Fruit fly (Drosophila melanogaster) whole organism, embryonic: ENCODE data around the gene CG8925.

ENCODE experiments used
- Adf1 ChIP-seq: fragments of 200-800 bp; sonication (Bioruptor generic); IDR thresholded peaks from 2 replicates; pipeline ENCODE4 v1.3.6; 2022; ENCODE audit warnings: missing biosample characterization, missing genetic modification characterization
- Atf6 ChIP-seq: fragments of 200-800 bp; sonication (Bioruptor generic); IDR thresholded peaks from 2 replicates; pipeline ENCODE4 v1.3.6; 2022; ENCODE audit warnings: missing biosample characterization, missing genetic modification characterization
- CG10366 ChIP-seq: fragments of 200-800 bp; sonication (Bioruptor generic); IDR thresholded peaks from 2 replicates; pipeline ENCODE4 v1.3.6; 2022; ENCODE audit warnings: missing biosample characterization, missing genetic modification characterization
- CG10431 ChIP-seq: fragments of 200-800 bp; sonication (Bioruptor generic); optimal IDR thresholded peaks from 3 replicates; lab custom pipeline; 2018; ENCODE audit warnings: missing biosample characterization, mild to moderate bottlenecking, missing genetic modification characterization
- CG10543 ChIP-seq: fragments of 200-800 bp; sonication (Bioruptor generic); optimal IDR thresholded peaks from 3 replicates; lab custom pipeline; 2017; ENCODE audit warnings: missing biosample characterization, mild to moderate bottlenecking, missing genetic modification characterization, moderate library complexity
- CG14014 ChIP-seq: fragments of 200-800 bp; sonication (Bioruptor generic); IDR thresholded peaks from 2 replicates; pipeline ENCODE4 v1.3.6; 2022; ENCODE audit warnings: missing biosample characterization, missing genetic modification characterization
- CG14710 ChIP-seq: fragments of 200-800 bp; sonication (Bioruptor generic); optimal IDR thresholded peaks from 3 replicates; lab custom pipeline; 2019; ENCODE audit warnings: missing biosample characterization, mild to moderate bottlenecking, missing genetic modification characterization, moderate library complexity
- CG16779 ChIP-seq: fragments of 200-800 bp; sonication (Bioruptor generic); IDR thresholded peaks from 2 replicates; pipeline ENCODE4 v1.3.6; 2022; ENCODE audit warnings: missing biosample characterization, missing genetic modification characterization
- CG16813 ChIP-seq: fragments of 200-800 bp; sonication (Bioruptor generic); IDR thresholded peaks from 3 replicates; pipeline ENCODE4 v1.3.6; 2022; ENCODE audit warnings: missing biosample characterization, missing genetic modification characterization; ENCODE audit not compliant: partially characterized antibody
- CG17359 ChIP-seq: fragments of 200-800 bp; sonication (Bioruptor generic); optimal IDR thresholded peaks from 3 replicates; lab custom pipeline; 2018; ENCODE audit warnings: missing biosample characterization, mild to moderate bottlenecking, missing genetic modification characterization, moderate library complexity
- CG17568 ChIP-seq: fragments of 200-800 bp; sonication (Bioruptor generic); optimal IDR thresholded peaks from 2 replicates; lab custom pipeline; 2018; ENCODE audit warnings: missing biosample characterization, mild to moderate bottlenecking, missing genetic modification characterization, moderate library complexity
- CG18262 ChIP-seq: fragments of 200-800 bp; optimal IDR thresholded peaks from 3 replicates; lab custom pipeline; 2019; ENCODE audit warnings: missing biosample characterization, mild to moderate bottlenecking, missing genetic modification characterization, moderate library complexity
- CG3281 ChIP-seq: fragments of 200-800 bp; sonication (Bioruptor generic); optimal IDR thresholded peaks from 3 replicates; lab custom pipeline; 2017; ENCODE audit warnings: missing biosample characterization, mild to moderate bottlenecking, missing genetic modification characterization
- CG34224 ChIP-seq: fragments of 200-800 bp; sonication (Bioruptor generic); IDR thresholded peaks from 3 replicates; pipeline ENCODE4 v1.3.6; 2022; ENCODE audit warnings: missing biosample characterization, missing genetic modification characterization; ENCODE audit not compliant: partially characterized antibody
- CG6813 ChIP-seq: fragments of 200-800 bp; sonication (Bioruptor generic); optimal IDR thresholded peaks from 2 replicates; lab custom pipeline; 2017; ENCODE audit warnings: missing biosample characterization, missing genetic modification characterization, mild to moderate bottlenecking, moderate library complexity, missing genetic modification reagents
- CG7271 ChIP-seq: fragments of 200-800 bp; sonication (Bioruptor generic); optimal IDR thresholded peaks from 2 replicates; lab custom pipeline; 2018; ENCODE audit warnings: missing biosample characterization, mild to moderate bottlenecking, missing genetic modification characterization, moderate library complexity
- CG7357 ChIP-seq: fragments of 200-800 bp; sonication (Bioruptor generic); IDR thresholded peaks from 3 replicates; pipeline ENCODE4 v1.3.6; 2022; ENCODE audit warnings: missing biosample characterization, missing genetic modification characterization
- CG9797 ChIP-seq: fragments of 200-800 bp; sonication (Bioruptor generic); optimal IDR thresholded peaks from 3 replicates; lab custom pipeline; 2018; ENCODE audit warnings: missing biosample characterization, mild to moderate bottlenecking, missing genetic modification characterization
- Deaf1 ChIP-seq: fragments of 200-800 bp; optimal IDR thresholded peaks from 3 replicates; lab custom pipeline; 2019; ENCODE audit warnings: missing biosample characterization, mild to moderate bottlenecking, missing genetic modification characterization, moderate library complexity
- Doc3 ChIP-seq: fragments of 200-800 bp; sonication (Bioruptor generic); IDR thresholded peaks from 3 replicates; pipeline ENCODE4 v1.3.6; 2022; ENCODE audit warnings: missing biosample characterization, missing genetic modification characterization; ENCODE audit not compliant: partially characterized antibody
- Mad ChIP-seq: fragments of 200-800 bp; sonication (Bioruptor generic); optimal IDR thresholded peaks from 2 replicates; lab custom pipeline; 2016; ENCODE audit warnings: missing biosample characterization, missing genetic modification characterization
- Stat92E ChIP-seq, 3 experiments: fragments of >200 bp in 2 of 3; fragments of 200-800 bp in 1 of 3; sonication (Bioruptor generic) in 1 of 3; optimal IDR thresholded peaks; 2 replicates each; lab custom pipeline; 2017 to 2019; ENCODE audit warnings: missing biosample characterization in 3 of 3, missing genetic modification characterization in 3 of 3, mild to moderate bottlenecking in 1 of 3, moderate library complexity in 1 of 3
- Taf1 ChIP-seq: fragments of 200-800 bp; sonication (Bioruptor generic); IDR thresholded peaks from 2 replicates; pipeline ENCODE4 v1.3.6; 2022; ENCODE audit warnings: missing biosample characterization, missing genetic modification characterization
- al ChIP-seq: fragments of 200-800 bp; sonication (Bioruptor generic); IDR thresholded peaks from 2 replicates; pipeline ENCODE4 v1.3.6; 2022; ENCODE audit warnings: missing biosample characterization, missing genetic modification characterization
- ase ChIP-seq: fragments of 200-800 bp; sonication (Bioruptor generic); IDR thresholded peaks from 3 replicates; pipeline ENCODE4 v1.3.6; 2022; ENCODE audit warnings: missing biosample characterization, missing genetic modification characterization
- cad ChIP-seq: fragments of >200 bp; optimal IDR thresholded peaks from 2 replicates; lab custom pipeline; 2017; ENCODE audit warnings: missing biosample characterization, missing genetic modification characterization
- chn ChIP-seq: fragments of 200-800 bp; sonication (Bioruptor generic); optimal IDR thresholded peaks from 2 replicates; lab custom pipeline; 2016; ENCODE audit warnings: missing biosample characterization, missing genetic modification characterization
- croc ChIP-seq: fragments of 200-800 bp; sonication (Bioruptor generic); conservative IDR thresholded peaks from 3 replicates; pipeline ENCODE4 v1.3.6; 2022; ENCODE audit warnings: missing biosample characterization, missing genetic modification characterization
- dan ChIP-seq: fragments of 200-800 bp; sonication (Bioruptor generic); IDR thresholded peaks from 2 replicates; pipeline ENCODE4 v1.3.6; 2022; ENCODE audit warnings: missing biosample characterization, missing genetic modification characterization
- dimm ChIP-seq: fragments of 200-800 bp; sonication (Bioruptor generic); IDR thresholded peaks from 2 replicates; pipeline ENCODE4 v1.3.6; 2022; ENCODE audit warnings: missing biosample characterization, missing genetic modification characterization
- dpn ChIP-seq, 2 experiments: fragments of 200-800 bp; sonication (Bioruptor generic); optimal IDR thresholded peaks; 3 replicates each; lab custom pipeline; 2016; ENCODE audit warnings: missing biosample characterization in 2 of 2, missing genetic modification characterization in 2 of 2
- gt ChIP-seq: fragments of 200-800 bp; sonication (Bioruptor generic); IDR thresholded peaks from 2 replicates; pipeline ENCODE4 v1.3.6; 2022; ENCODE audit warnings: missing biosample characterization, missing genetic modification characterization
- hkb ChIP-seq, 2 experiments: fragments of 200-800 bp in 1 of 2; fragments of >200 bp in 1 of 2; sonication (Bioruptor generic) in 1 of 2; IDR thresholded peaks in 1 of 2; optimal IDR thresholded peaks in 1 of 2; 2 replicates each; pipeline versions ENCODE4 v1.3.6 to Lab custom; 2017 to 2022; ENCODE audit warnings: missing biosample characterization in 1 of 2, missing genetic modification characterization in 1 of 2
- jing ChIP-seq: fragments of 200-800 bp; sonication (Bioruptor generic); optimal IDR thresholded peaks from 2 replicates; lab custom pipeline; 2018; ENCODE audit warnings: missing biosample characterization, mild to moderate bottlenecking, missing genetic modification characterization
- lilli ChIP-seq: fragments of 200-800 bp; sonication (Bioruptor generic); optimal IDR thresholded peaks from 3 replicates; lab custom pipeline; 2016; ENCODE audit warnings: missing biosample characterization, missing genetic modification characterization
- maf-S ChIP-seq: fragments of 200-800 bp; sonication (Bioruptor generic); optimal IDR thresholded peaks from 2 replicates; lab custom pipeline; 2016; ENCODE audit warnings: missing biosample characterization, missing genetic modification characterization
- nmo ChIP-seq: fragments of 200-800 bp; sonication (Bioruptor generic); optimal IDR thresholded peaks from 2 replicates; lab custom pipeline; 2018; ENCODE audit warnings: missing biosample characterization, mild to moderate bottlenecking, missing genetic modification characterization, moderate library complexity
- p53 ChIP-seq: fragments of 200-800 bp; sonication (Bioruptor generic); optimal IDR thresholded peaks from 2 replicates; lab custom pipeline; 2016; ENCODE audit warnings: missing biosample characterization, missing genetic modification characterization
- pan ChIP-seq, 4 experiments: fragments of >200 bp in 3 of 4; fragments of 200-800 bp in 1 of 4; sonication (Bioruptor generic) in 1 of 4; optimal IDR thresholded peaks in 3 of 4; IDR thresholded peaks in 1 of 4; 2 replicates each; pipeline versions ENCODE4 v1.3.6 to Lab custom; 2017 to 2022; ENCODE audit warnings: missing biosample characterization in 2 of 4, missing genetic modification characterization in 2 of 4, mixed read lengths in 1 of 4
- pfk ChIP-seq: fragments of 200-800 bp; sonication (Bioruptor generic); optimal IDR thresholded peaks from 2 replicates; lab custom pipeline; 2018; ENCODE audit warnings: missing biosample characterization, mild to moderate bottlenecking, missing genetic modification characterization, moderate library complexity
- row ChIP-seq: fragments of 200-800 bp; sonication (Bioruptor generic); IDR thresholded peaks from 3 replicates; pipeline ENCODE4 v1.3.6; 2022; ENCODE audit warnings: missing biosample characterization, missing genetic modification characterization
- sd ChIP-seq: fragments of 200-800 bp; sonication (Bioruptor generic); optimal IDR thresholded peaks from 3 replicates; lab custom pipeline; 2018; ENCODE audit warnings: missing biosample characterization, mild to moderate bottlenecking, missing genetic modification characterization, moderate library complexity
- slou ChIP-seq: fragments of 200-800 bp; sonication (Bioruptor generic); optimal IDR thresholded peaks from 3 replicates; lab custom pipeline; 2016; ENCODE audit warnings: missing biosample characterization, missing genetic modification characterization
- tin ChIP-seq: fragments of 200-800 bp; sonication (Bioruptor generic); optimal IDR thresholded peaks from 3 replicates; lab custom pipeline; 2016; ENCODE audit warnings: missing biosample characterization, missing genetic modification characterization
- unc-4 ChIP-seq: fragments of 200-800 bp; sonication (Bioruptor generic); IDR thresholded peaks from 2 replicates; pipeline ENCODE4 v1.3.6; 2022; ENCODE audit warnings: missing biosample characterization, missing genetic modification characterization; ENCODE audit not compliant: partially characterized antibody
- wek ChIP-seq: fragments of 200-800 bp; sonication (Bioruptor generic); optimal IDR thresholded peaks from 3 replicates; lab custom pipeline; 2018; ENCODE audit warnings: missing biosample characterization, mild to moderate bottlenecking, missing genetic modification characterization, moderate library complexity

Gene CG8925

dm6 chr3R:16221359-16222299 lies 49.8 kb downstream of the CG8925 start (continued):
- TF ChIP-seq CG7271 (peak; percentile 63), CG14014 (peak; percentile 38; the same call in 1 of the 2 replicates), dimm (GFP tag; lab: Robert Waterston, UW) (peak; percentile 63; the same call in 1 of the 2 replicates), CG3281 (GFP tag; lab: Kevin White, UChicago) (peak; percentile 93), unc-4 (GFP tag; lab: Robert Waterston, UW) (0 out of 2 replicates have a peak, but pooled peaks have one; percentile 25), CG10543 (GFP tag; lab: Kevin White, UChicago) (peak; percentile 88), CG18262 (tag; lab: Kevin White, UChicago) (peak; percentile 99), hkb (optimal IDR thresholded peaks at IDR 0.05; lab: Kevin White, UChicago) (no peak), hkb (GFP tag; IDR thresholded peaks at IDR 0.05; lab: Robert Waterston, UW) (no peak), Mad (GFP tag; lab: Kevin White, UChicago) (peak; percentile 32), Stat92E (GFP tag; optimal IDR thresholded peaks at IDR 0.05; lab: Kevin White, UChicago) (peak in 1 of 3 experiments; percentile 73), wek (GFP tag; lab: Kevin White, UChicago) (no peak), dpn (GFP tag; optimal IDR thresholded peaks at IDR 0.05; lab: Kevin White, UChicago) (peak; percentile 35 to 79), CG10431 (GFP tag; lab: Kevin White, UChicago) (peak; percentile 89), gt (peak; percentile 54), sd (peak; percentile 50), ase (GFP tag; lab: Robert Waterston, UW) (peak; percentile 51; the same call in 1 of the 3 replicates), CG16813 (GFP tag; lab: Robert Waterston, UW) (no peak), dan (GFP tag; lab: Robert Waterston, UW) (no peak), pan (optimal IDR thresholded peaks at IDR 0.05; lab: Kevin White, UChicago) (no peak), pan (GFP tag; optimal IDR thresholded peaks at IDR 0.05 in 1 of 2, IDR thresholded peaks at IDR 0.05 in 1 of 2) (peak in 1 of 2 experiments; percentile 72), CG14710 (tag; lab: Kevin White, UChicago) (peak; percentile 96), Deaf1 (tag; lab: Kevin White, UChicago) (peak; percentile 78), Doc3 (GFP tag; lab: Robert Waterston, UW) (no peak), Atf6 (no peak), jing (GFP tag; lab: Kevin White, UChicago) (peak; percentile 5), lilli (peak; percentile 49), CG10366 (GFP tag; lab: Robert Waterston, UW) (peak; percentile 71), tin (peak; percentile 91), pfk (no peak), chn (GFP tag; lab: Kevin White, UChicago) (no peak), p53 (GFP tag; lab: Kevin White, UChicago) (no peak), row (GFP tag; lab: Robert Waterston, UW) (peak; percentile 81), cad (no peak), CG16779 (GFP tag; lab: Robert Waterston, UW) (peak; percentile 57; the same call in 1 of the 2 replicates), CG7357 (GFP tag; lab: Robert Waterston, UW) (peak; percentile 73; the same call in 2 of the 3 replicates), CG34224 (no peak), CG17568 (GFP tag; lab: Kevin White, UChicago) (peak; percentile 43), slou (GFP tag; lab: Kevin White, UChicago) (peak; percentile 71), maf-S (GFP tag; lab: Kevin White, UChicago) (no peak), nmo (GFP tag; lab: Kevin White, UChicago) (peak; percentile 98), CG6813 (GFP tag; lab: Kevin White, UChicago) (peak; percentile 77), CG9797 (peak; percentile 1), CG17359 (tag; lab: Kevin White, UChicago) (peak; percentile 75), croc (GFP tag; lab: Robert Waterston, UW) (peak; percentile 74), Taf1 (GFP tag; lab: Robert Waterston, UW) (peak; percentile 17; the same call in 1 of the 2 replicates), al (GFP tag; lab: Robert Waterston, UW) (peak; percentile 44; the same call in 1 of the 2 replicates), Adf1 (peak; percentile 60)
